Fruit fly (Drosophila melanogaster) Kc167 (cell line): ENCODE data around the gene Gr97a.

ENCODE experiments used
- Sin3A ChIP-seq: fragments of >200 bp; optimal IDR thresholded peaks from 2 replicates; lab custom pipeline; 2018; ENCODE audit warnings: missing external identifiers
- h ChIP-seq: fragments of >200 bp; optimal IDR thresholded peaks from 3 replicates; lab custom pipeline; 2018; ENCODE audit warnings: missing external identifiers
- insv ChIP-seq: fragments of >200 bp; optimal IDR thresholded peaks from 3 replicates; lab custom pipeline; 2018; ENCODE audit warnings: missing external identifiers
- psq ChIP-seq: fragments of >200 bp; optimal IDR thresholded peaks from 2 replicates; lab custom pipeline; 2017; ENCODE audit warnings: missing external identifiers
- ttk ChIP-seq: sonication (Bioruptor generic); optimal IDR thresholded peaks from 2 replicates; lab custom pipeline; 2017; ENCODE audit warnings: missing external identifiers

- TF ChIP-seq insv (lab: Kevin White, UChicago), result no peak
- no peak for TF ChIP-seq Sin3A
- TF ChIP-seq psq (lab: Kevin White, UChicago), result no peak
- TF ChIP-seq h (lab: Kevin White, UChicago), result no peak
- TF ChIP-seq ttk (lab: Kevin White, UChicago), result no peak
Measured at dm6 chr3R:26933885-26934284, 32.4 kb downstream of the Gr97a start.
